Worm (Caenorhabditis elegans) whole organism, L4 larva: Measurements from ENCODE around the gene C05E4.7.

ENCODE experiments used
- D1046.2 ChIP-seq: fragments of 200-800 bp; sonication (Bioruptor generic); IDR thresholded peaks from 2 replicates; pipeline ENCODE4 v1.3.6; 2022; ENCODE audit warnings: missing genetic modification characterization, missing compliant biosample characterization
- F10B5.3 ChIP-seq: sonication (generic microtip); optimal IDR thresholded peaks from 2 replicates; lab custom pipeline; 2016; ENCODE audit warnings: mild to moderate bottlenecking, missing genetic modification characterization, missing compliant biosample characterization
- F37D6.2 ChIP-seq: sonication (generic microtip); optimal IDR thresholded peaks from 2 replicates; lab custom pipeline; 2016; ENCODE audit warnings: mild to moderate bottlenecking, missing genetic modification characterization, missing compliant biosample characterization
- T26A8.4 ChIP-seq: fragments of 200-800 bp; sonication (Bioruptor generic); IDR thresholded peaks from 2 replicates; pipeline ENCODE4 v1.3.6; 2022; ENCODE audit warnings: missing genetic modification characterization, missing compliant biosample characterization
- Y48G9A.11 ChIP-seq: fragments of 200-800 bp; sonication (Bioruptor generic); IDR thresholded peaks from 2 replicates; pipeline ENCODE4 v1.3.6; 2022; ENCODE audit warnings: missing genetic modification reagents, missing genetic modification characterization, missing compliant biosample characterization
- ZK337.2 ChIP-seq: fragments of 200-800 bp; sonication (Bioruptor generic); IDR thresholded peaks from 2 replicates; pipeline ENCODE4 v1.3.6; 2022; ENCODE audit warnings: missing genetic modification reagents, missing genetic modification characterization, missing compliant biosample characterization
- ZK546.5 ChIP-seq, 2 experiments: sonication (generic microtip); optimal IDR thresholded peaks; 2 replicates each; lab custom pipeline; 2017; ENCODE audit warnings: missing biosample characterization in 2 of 2, missing genetic modification characterization in 2 of 2
- aha-1 ChIP-seq: fragments of 150-350 bp; peaks from one replicate; lab custom pipeline; 2014; ENCODE audit warnings: missing biosample characterization, missing genetic modification characterization
- aly-2 ChIP-seq: sonication (generic microtip); optimal IDR thresholded peaks from 2 replicates; lab custom pipeline; 2018; ENCODE audit warnings: missing biosample characterization, missing genetic modification characterization
- arid-1 ChIP-seq: fragments of 200-800 bp; sonication (Bioruptor generic); conservative IDR thresholded peaks from 2 replicates; pipeline ENCODE4 v1.3.6; 2022; ENCODE audit warnings: missing genetic modification reagents, missing genetic modification characterization, missing compliant biosample characterization
- attf-4 ChIP-seq: sonication (generic microtip); optimal IDR thresholded peaks from 3 replicates; lab custom pipeline; 2017; ENCODE audit warnings: missing biosample characterization, missing genetic modification characterization
- ceh-20 ChIP-seq: fragments of 200-800 bp; sonication (Bioruptor generic); IDR thresholded peaks from 2 replicates; pipeline ENCODE4 v1.3.6; 2022; ENCODE audit warnings: missing genetic modification reagents, missing genetic modification characterization, missing compliant biosample characterization
- ceh-44 ChIP-seq: fragments of 200-800 bp; sonication (Bioruptor generic); IDR thresholded peaks from 2 replicates; pipeline ENCODE4 v1.3.6; 2022; ENCODE audit warnings: missing genetic modification reagents, missing genetic modification characterization, missing compliant biosample characterization
- ceh-62 ChIP-seq: sonication (generic microtip); optimal IDR thresholded peaks from 2 replicates; lab custom pipeline; 2017; ENCODE audit warnings: missing biosample characterization, missing genetic modification characterization
- ceh-82 ChIP-seq: sonication (generic microtip); optimal IDR thresholded peaks from 2 replicates; lab custom pipeline; 2017; ENCODE audit warnings: missing biosample characterization, missing genetic modification characterization
- ctbp-1 ChIP-seq: fragments of 200-800 bp; sonication (Bioruptor generic); IDR thresholded peaks from 2 replicates; pipeline ENCODE4 v1.3.6; 2022; ENCODE audit warnings: missing genetic modification reagents, missing genetic modification characterization, missing compliant biosample characterization
- daf-8 ChIP-seq: fragments of 200-800 bp; sonication (Bioruptor generic); IDR thresholded peaks from 2 replicates; pipeline ENCODE4 v1.3.6; 2022; ENCODE audit warnings: missing genetic modification characterization, missing compliant biosample characterization
- dmd-9 ChIP-seq: fragments of 200-800 bp; sonication (Bioruptor generic); IDR thresholded peaks from 2 replicates; pipeline ENCODE4 v1.3.6; 2022; ENCODE audit warnings: missing genetic modification reagents, missing genetic modification characterization, missing compliant biosample characterization
- duxl-1 ChIP-seq: sonication (generic microtip); optimal IDR thresholded peaks from 2 replicates; lab custom pipeline; 2016; ENCODE audit warnings: mild to moderate bottlenecking, missing genetic modification characterization, moderate library complexity, missing compliant biosample characterization; ENCODE audit not compliant: poor library complexity
- dve-1 ChIP-seq: sonication (generic microtip); optimal IDR thresholded peaks from 2 replicates; lab custom pipeline; 2017; ENCODE audit warnings: antibody characterized with exemption, mild to moderate bottlenecking, missing genetic modification characterization, missing compliant biosample characterization; ENCODE audit not compliant: insufficient read depth
- fkh-10 ChIP-seq: fragments of 150-350 bp; optimal IDR thresholded peaks from 2 replicates; lab custom pipeline; 2014; ENCODE audit warnings: missing biosample characterization, missing genetic modification reagents, missing genetic modification characterization
- fos-1 ChIP-seq: fragments of 150-350 bp; optimal IDR thresholded peaks from 2 replicates; lab custom pipeline; 2014; ENCODE audit warnings: missing biosample characterization, missing genetic modification characterization
- hlh-30 ChIP-seq: sonication (generic microtip); optimal IDR thresholded peaks from 2 replicates; lab custom pipeline; 2017; ENCODE audit warnings: antibody characterized with exemption, mild to moderate bottlenecking, missing genetic modification characterization, missing compliant biosample characterization; ENCODE audit not compliant: insufficient read depth
- hmg-1.1 ChIP-seq: fragments of 200-800 bp; sonication (Bioruptor generic); IDR thresholded peaks from 2 replicates; pipeline ENCODE4 v1.3.6; 2022; ENCODE audit warnings: missing genetic modification reagents, missing genetic modification characterization, missing compliant biosample characterization
- jun-1 ChIP-seq: fragments of 150-350 bp; optimal IDR thresholded peaks from 2 replicates; lab custom pipeline; 2014; ENCODE audit warnings: missing biosample characterization, missing genetic modification reagents, missing genetic modification characterization
- lim-7 ChIP-seq: fragments of 200-800 bp; sonication (Bioruptor generic); IDR thresholded peaks from 2 replicates; pipeline ENCODE4 v1.3.6; 2022; ENCODE audit warnings: missing genetic modification characterization, missing compliant biosample characterization
- lin-1 ChIP-seq: fragments of 200-800 bp; sonication (Bioruptor generic); IDR thresholded peaks from 2 replicates; pipeline ENCODE4 v1.3.6; 2022; ENCODE audit warnings: missing genetic modification reagents, missing genetic modification characterization, missing compliant biosample characterization
- lin-15B ChIP-seq: fragments of 150-350 bp; sonication (generic microtip); optimal IDR thresholded peaks from 3 replicates; lab custom pipeline; 2014; ENCODE audit warnings: missing biosample characterization, missing genetic modification characterization
- lin-38 ChIP-seq: fragments of 200-800 bp; sonication (Bioruptor generic); IDR thresholded peaks from 2 replicates; pipeline ENCODE4 v1.3.6; 2022; ENCODE audit warnings: missing genetic modification reagents, missing genetic modification characterization, missing compliant biosample characterization
- lir-3 ChIP-seq: sonication (generic microtip); optimal IDR thresholded peaks from 2 replicates; lab custom pipeline; 2016; ENCODE audit warnings: mild to moderate bottlenecking, missing genetic modification characterization, missing compliant biosample characterization
- lsy-2 ChIP-seq, 2 experiments: fragments of 150-350 bp in 1 of 2; sonication (generic microtip) in 1 of 2; optimal IDR thresholded peaks; 2 replicates each; lab custom pipeline; 2014 to 2017; ENCODE audit warnings: missing biosample characterization in 2 of 2, missing genetic modification characterization in 2 of 2
- madf-5 ChIP-seq, 2 experiments: fragments of 200-800 bp; sonication (Bioruptor generic); IDR thresholded peaks; 2 replicates each; pipeline ENCODE4 v1.3.6; 2022; ENCODE audit warnings: missing compliant biosample characterization in 2 of 2, missing genetic modification characterization in 2 of 2
- mep-1 ChIP-seq: fragments of 150-350 bp; sonication (generic microtip); optimal IDR thresholded peaks from 3 replicates; lab custom pipeline; 2014; ENCODE audit warnings: missing biosample characterization, missing genetic modification characterization
- mes-2 ChIP-seq: sonication (generic microtip); optimal IDR thresholded peaks from 2 replicates; lab custom pipeline; 2016; ENCODE audit warnings: missing genotype, mild to moderate bottlenecking, missing genetic modification characterization, missing compliant biosample characterization; ENCODE audit not compliant: poor library complexity, severe bottlenecking
- mxl-2 ChIP-seq: fragments of 200-800 bp; sonication (Bioruptor generic); conservative IDR thresholded peaks from 2 replicates; pipeline ENCODE4 v1.3.6; 2022; ENCODE audit warnings: missing genetic modification reagents, missing genetic modification characterization, missing compliant biosample characterization
- nhr-10 ChIP-seq: fragments of 150-350 bp; optimal IDR thresholded peaks from 2 replicates; lab custom pipeline; 2014; ENCODE audit warnings: missing biosample characterization, missing genetic modification characterization
- nhr-11 ChIP-seq: fragments of 150-350 bp; optimal IDR thresholded peaks from 2 replicates; lab custom pipeline; 2014; ENCODE audit warnings: missing biosample characterization, missing genetic modification characterization
- nhr-237 ChIP-seq: sonication (generic microtip); optimal IDR thresholded peaks from 2 replicates; lab custom pipeline; 2017; ENCODE audit warnings: missing biosample characterization, missing genetic modification characterization
- nhr-42 ChIP-seq: fragments of 200-800 bp; sonication (Bioruptor generic); IDR thresholded peaks from 2 replicates; pipeline ENCODE4 v1.3.6; 2022; ENCODE audit warnings: missing genetic modification characterization, missing compliant biosample characterization
- nhr-6 ChIP-seq: fragments of 150-350 bp; optimal IDR thresholded peaks from 2 replicates; lab custom pipeline; 2014; ENCODE audit warnings: missing biosample characterization, missing genetic modification characterization
- nhr-76 ChIP-seq: fragments of 150-350 bp; optimal IDR thresholded peaks from 2 replicates; lab custom pipeline; 2014; ENCODE audit warnings: missing biosample characterization, missing genetic modification characterization
- nhr-77 ChIP-seq: fragments of 150-350 bp; optimal IDR thresholded peaks from 2 replicates; lab custom pipeline; 2014; ENCODE audit warnings: missing biosample characterization, missing genetic modification characterization
- pha-4 ChIP-seq, 2 experiments: fragments of 150-350 bp in 1 of 2; fragments of 200-800 bp in 1 of 2; sonication (Bioruptor generic) in 1 of 2; IDR thresholded peaks in 1 of 2; optimal IDR thresholded peaks in 1 of 2; 2 replicates each; pipeline versions ENCODE4 v1.3.6 to Lab custom; 2014 to 2022; ENCODE audit warnings: missing genetic modification characterization in 2 of 2, missing genetic modification reagents in 2 of 2, missing biosample characterization in 1 of 2, missing compliant biosample characterization in 1 of 2
- php-3 ChIP-seq: fragments of 200-800 bp; sonication (Bioruptor generic); IDR thresholded peaks from 2 replicates; pipeline ENCODE4 v1.3.6; 2022; ENCODE audit warnings: missing genetic modification reagents, missing genetic modification characterization, missing compliant biosample characterization
- pqm-1 ChIP-seq: sonication (generic microtip); optimal IDR thresholded peaks from 2 replicates; lab custom pipeline; 2017; ENCODE audit warnings: missing biosample characterization, missing genetic modification characterization
- spr-3 ChIP-seq: fragments of 200-800 bp; sonication (Bioruptor generic); optimal IDR thresholded peaks from 2 replicates; lab custom pipeline; 2018; ENCODE audit warnings: mild to moderate bottlenecking, missing genetic modification characterization, missing compliant biosample characterization
- tag-97 ChIP-seq: fragments of 200-800 bp; sonication (Bioruptor generic); IDR thresholded peaks from 2 replicates; pipeline ENCODE4 v1.3.6; 2022; ENCODE audit warnings: missing genetic modification characterization, missing compliant biosample characterization
- vab-7 ChIP-seq: fragments of 200-800 bp; sonication (Bioruptor generic); IDR thresholded peaks from 2 replicates; pipeline ENCODE4 v1.3.6; 2022; ENCODE audit warnings: missing genetic modification reagents, missing genetic modification characterization, missing compliant biosample characterization
- zag-1 ChIP-seq: fragments of 150-350 bp; optimal IDR thresholded peaks from 2 replicates; lab custom pipeline; 2014; ENCODE audit warnings: missing biosample characterization, missing genetic modification characterization
- zfp-2 ChIP-seq: sonication (generic microtip); optimal IDR thresholded peaks from 2 replicates; lab custom pipeline; 2016; ENCODE audit warnings: mild to moderate bottlenecking, missing genetic modification characterization, missing compliant biosample characterization
- zip-11 ChIP-seq: fragments of 200-800 bp; sonication (Bioruptor generic); IDR thresholded peaks from 2 replicates; pipeline ENCODE4 v1.3.6; 2022; ENCODE audit warnings: missing genetic modification characterization, missing compliant biosample characterization
- ztf-7 ChIP-seq: fragments of 150-350 bp; optimal IDR thresholded peaks from 2 replicates; lab custom pipeline; 2014; ENCODE audit warnings: missing biosample characterization, missing genetic modification characterization

The C05E4.7 gene

ce11 chrV:731330-731729 lies 10.6 kb upstream of the C05E4.7 start (continued):
- TF ChIP-seq arid-1 (GFP tag; lab: Robert Waterston, UW) (no peak), madf-5 (GFP tag; IDR thresholded peaks at IDR 0.05; lab: Robert Waterston, UW) (no peak), lin-38 (GFP tag; lab: Robert Waterston, UW) (peak; percentile 42), pha-4 (GFP tag; IDR thresholded peaks at IDR 0.05; lab: Robert Waterston, UW) (peak; percentile 80), pha-4 (tag; optimal IDR thresholded peaks at IDR 0.05; lab: Kevin White, UChicago) (no peak), zfp-2 (tag; lab: Kevin White, UChicago) (no peak), T26A8.4 (peak; percentile 89), php-3 (GFP tag; lab: Robert Waterston, UW) (peak; percentile 92), mes-2 (peak; percentile 71), ceh-20 (GFP tag; lab: Robert Waterston, UW) (peak; percentile 90), lin-15B (tag; lab: Kevin White, UChicago) (no peak), ceh-62 (tag; lab: Kevin White, UChicago) (no peak), hlh-30 (peak; percentile 98), fkh-10 (GFP tag; lab: Kevin White, UChicago) (no peak), ZK337.2 (no peak), mep-1 (tag; lab: Kevin White, UChicago) (peak; percentile 79), vab-7 (GFP tag; lab: Robert Waterston, UW) (no peak), jun-1 (tag; lab: Kevin White, UChicago) (peak; percentile 64), lir-3 (tag; lab: Kevin White, UChicago) (no peak), pqm-1 (tag; lab: Kevin White, UChicago) (peak; percentile 70), nhr-76 (tag; lab: Kevin White, UChicago) (no peak), ceh-82 (no peak), ceh-44 (no peak), dmd-9 (no peak), lim-7 (GFP tag; lab: Robert Waterston, UW) (no peak), lsy-2 (tag; optimal IDR thresholded peaks at IDR 0.05; lab: Kevin White, UChicago) (peak; percentile 71 to 78), attf-4 (tag; lab: Kevin White, UChicago) (no peak), mxl-2 (peak; percentile 73), nhr-77 (tag; lab: Kevin White, UChicago) (peak; percentile 83), duxl-1 (tag; lab: Kevin White, UChicago) (peak; percentile 73), nhr-6 (tag; lab: Kevin White, UChicago) (peak; percentile 78), aha-1 (peak; percentile 97), dve-1 (tag; lab: Kevin White, UChicago) (peak; percentile 97), Y48G9A.11 (GFP tag; lab: Robert Waterston, UW) (no peak), F37D6.2 (no peak), nhr-10 (tag; lab: Kevin White, UChicago) (peak; percentile 97), nhr-42 (GFP tag; lab: Robert Waterston, UW) (peak; percentile 68), tag-97 (GFP tag; lab: Robert Waterston, UW) (no peak), zag-1 (tag; lab: Kevin White, UChicago) (no peak), zip-11 (GFP tag; lab: Robert Waterston, UW) (no peak), aly-2 (tag; lab: Kevin White, UChicago) (no peak), fos-1 (peak; percentile 67), ctbp-1 (peak; percentile 65; the same call in 1 of the 2 replicates), lin-1 (GFP tag; lab: Robert Waterston, UW) (peak; percentile 80), hmg-1.1 (GFP tag; lab: Robert Waterston, UW) (peak; percentile 71), daf-8 (GFP tag; lab: Robert Waterston, UW) (no peak), nhr-11 (peak; percentile 96), ztf-7 (tag; lab: Kevin White, UChicago) (no peak), nhr-237 (tag; lab: Kevin White, UChicago) (no peak), ZK546.5 (tag; optimal IDR thresholded peaks at IDR 0.05; lab: Kevin White, UChicago) (no peak), spr-3 (GFP tag; lab: Kevin White, UChicago) (peak; percentile 9), D1046.2 (GFP tag; lab: Robert Waterston, UW) (no peak), F10B5.3 (tag; lab: Kevin White, UChicago) (no peak)
